Fruit fly (Drosophila melanogaster): ENCODE measurements around the gene Rph.
A peak's percentile ranks its signal among the peaks of the same experiment; 100 is the strongest.

Rph gene

dm6 chrX:10773562-10773961 lies 16.1 kb upstream of the Rph start (continued):
- TF ChIP-seq Atf3 (GFP tag; optimal IDR thresholded peaks at IDR 0.05) (no peak), CG10654 (GFP tag; optimal IDR thresholded peaks at IDR 0.05) (no peak), Med (GFP tag) (peak; percentile 35), CG6654 (GFP tag; optimal IDR thresholded peaks at IDR 0.05) (no peak), CG1647 (GFP tag; optimal IDR thresholded peaks at IDR 0.05) (no peak), CG14441 (GFP tag; IDR thresholded peaks at IDR 0.05) (no peak), CG4617 (GFP tag; optimal IDR thresholded peaks at IDR 0.05; ENCODE audit: borderline replicate concordance) (no peak), ems (GFP tag; optimal IDR thresholded peaks at IDR 0.05) (no peak), pros (GFP tag; optimal IDR thresholded peaks at IDR 0.05) (peak; percentile 2), twi (tag; optimal IDR thresholded peaks at IDR 0.05) (peak; percentile 34), gfzf (GFP tag; optimal IDR thresholded peaks at IDR 0.05) (no peak), CG10431 (GFP tag; optimal IDR thresholded peaks at IDR 0.05) (no peak), lab (GFP tag; optimal IDR thresholded peaks at IDR 0.05) (peak; percentile 4), B-H1 (GFP tag; IDR thresholded peaks at IDR 0.05) (no peak), Spps (tag; optimal IDR thresholded peaks at IDR 0.05) (no peak), tx (GFP tag; optimal IDR thresholded peaks at IDR 0.05) (no peak), lbe (GFP tag; optimal IDR thresholded peaks at IDR 0.05) (no peak), CG14050 (GFP tag; IDR thresholded peaks at IDR 0.05) (no peak), CG4707 (GFP tag; optimal IDR thresholded peaks at IDR 0.05) (no peak), Sin3A (optimal IDR thresholded peaks at IDR 0.05) (no peak), CG16815 (GFP tag; optimal IDR thresholded peaks at IDR 0.05) (no peak), CG1602 (GFP tag; optimal IDR thresholded peaks at IDR 0.05) (no peak), Pdp1 (GFP tag; optimal IDR thresholded peaks at IDR 0.05) (no peak), slp2 (GFP tag; optimal IDR thresholded peaks at IDR 0.05) (no peak), CG6683 (GFP tag; optimal IDR thresholded peaks at IDR 0.05) (no peak), mld (GFP tag; IDR thresholded peaks at IDR 0.05; ENCODE audit: partially characterized antibody) (no peak), stwl (tag; optimal IDR thresholded peaks at IDR 0.05) (no peak), Sry-β (GFP tag; optimal IDR thresholded peaks at IDR 0.05) (no peak), CG3847 (GFP tag; IDR thresholded peaks at IDR 0.05) (no peak), Rfx (GFP tag; IDR thresholded peaks at IDR 0.05) (no peak), chm (GFP tag; IDR thresholded peaks at IDR 0.05) (0 out of 2 replicates have a peak, but pooled peaks have one; percentile 7), CrebB (tag; optimal IDR thresholded peaks at IDR 0.05) (no peak), hth (optimal IDR thresholded peaks at IDR 0.05) (no peak), sens (GFP tag) (peak; percentile 78), CG8478 (optimal IDR thresholded peaks at IDR 0.05) (no peak), CG31388 (GFP tag; optimal IDR thresholded peaks at IDR 0.05) (no peak), dimm (GFP tag; IDR thresholded peaks at IDR 0.05) (no peak), gcm (GFP tag; optimal IDR thresholded peaks at IDR 0.05) (peak; percentile 1), pb (GFP tag; optimal IDR thresholded peaks at IDR 0.05) (no peak), jigr1 (GFP tag; IDR thresholded peaks at IDR 0.05) (no peak), nom (GFP tag; optimal IDR thresholded peaks at IDR 0.05) (peak; percentile 66), HmgD (GFP tag; optimal IDR thresholded peaks at IDR 0.05) (no peak), Six4 (GFP tag; optimal IDR thresholded peaks at IDR 0.05) (no peak)

DNA sequence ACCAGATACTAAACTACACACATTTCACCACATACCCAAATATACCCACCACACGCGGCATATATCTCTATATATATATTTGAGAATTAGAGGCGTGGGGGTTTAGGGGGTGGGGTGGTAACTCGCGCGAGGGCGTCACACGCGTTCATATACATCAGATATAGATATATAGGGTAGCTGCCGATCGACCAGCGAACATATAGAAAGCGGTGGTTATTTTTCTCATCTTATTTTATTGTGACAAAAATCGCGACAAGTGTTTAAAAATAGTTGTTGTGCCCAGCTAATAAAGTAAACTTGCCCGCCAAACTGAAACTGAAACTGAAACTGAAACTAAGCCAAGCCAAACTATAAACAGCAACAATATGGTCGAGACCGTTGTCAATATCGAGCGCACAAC lies 15.2 kb upstream of the Rph start:
- TF ChIP-seq CTCF (GFP tag; optimal IDR thresholded peaks at IDR 0.05), result no peak
- no peak for TF ChIP-seq Antp (GFP tag; optimal IDR thresholded peaks at IDR 0.05)
- peak; percentile 14 for TF ChIP-seq Blimp-1 (GFP tag; optimal IDR thresholded peaks at IDR 0.05)
- peak; percentile 61 for TF ChIP-seq CG13894 (tag; optimal IDR thresholded peaks at IDR 0.05)
- TF ChIP-seq sens (GFP tag), result peak; percentile 46
- TF ChIP-seq unc-4 (GFP tag; IDR thresholded peaks at IDR 0.05; ENCODE audit: partially characterized antibody), result 0 out of 2 replicates have a peak, but pooled peaks have one; percentile 22

All from whole organism, embryonic.